Worm (Caenorhabditis elegans) whole organism, L3 larva: ENCODE measurements around the gene skr-9.

Source experiments
- fos-1 ChIP-seq: fragments of 150-350 bp; optimal IDR thresholded peaks from 2 replicates; lab custom pipeline; 2014; ENCODE audit warnings: missing biosample characterization, missing genetic modification characterization
- lin-39 ChIP-seq: fragments of 150-350 bp; optimal IDR thresholded peaks from 2 replicates; lab custom pipeline; 2018; ENCODE audit warnings: missing biosample characterization, missing genetic modification reagents, missing genetic modification characterization
- mdl-1 ChIP-seq: fragments of 150-350 bp; optimal IDR thresholded peaks from 2 replicates; lab custom pipeline; 2014; ENCODE audit warnings: missing biosample characterization, missing genetic modification characterization
- nhr-23 ChIP-seq: fragments of 150-350 bp; optimal IDR thresholded peaks from 2 replicates; lab custom pipeline; 2014; ENCODE audit warnings: missing biosample characterization, missing genetic modification reagents, missing genetic modification characterization
- nhr-28 ChIP-seq: fragments of 150-350 bp; optimal IDR thresholded peaks from 2 replicates; lab custom pipeline; 2014; ENCODE audit warnings: missing biosample characterization, missing genetic modification characterization
- nhr-67 ChIP-seq: fragments of 150-350 bp; optimal IDR thresholded peaks from 2 replicates; lab custom pipeline; 2014; ENCODE audit warnings: missing biosample characterization, missing genetic modification characterization
- sea-2 ChIP-seq: fragments of 150-350 bp; sonication (generic microtip); optimal IDR thresholded peaks from 4 replicates; lab custom pipeline; 2014; ENCODE audit warnings: missing biosample characterization, missing genetic modification reagents, missing genetic modification characterization
- tbx-2 ChIP-seq: sonication (generic microtip); optimal IDR thresholded peaks from 2 replicates; lab custom pipeline; 2016; ENCODE audit warnings: mild to moderate bottlenecking, missing genetic modification characterization, missing compliant biosample characterization
- ztf-4 ChIP-seq: fragments of 150-350 bp; optimal IDR thresholded peaks from 2 replicates; lab custom pipeline; 2014; ENCODE audit warnings: missing biosample characterization, missing genetic modification characterization

ce11 chrIV:17166974-17167373 lies 3.6 kb downstream of the skr-9 start, which contains the start of gene skr-12:
- TF ChIP-seq tbx-2 (tag; lab: Kevin White, UChicago): no peak
- TF ChIP-seq nhr-23: no peak
- no peak for TF ChIP-seq mdl-1 (tag; lab: Kevin White, UChicago)
- no peak for TF ChIP-seq sea-2 (GFP tag; lab: Kevin White, UChicago)
- no peak for TF ChIP-seq lin-39 (tag; lab: Kevin White, UChicago)
- TF ChIP-seq ztf-4 (tag; lab: Kevin White, UChicago): no peak
- no peak for TF ChIP-seq nhr-28 (tag; lab: Kevin White, UChicago)
- TF ChIP-seq nhr-67 (tag; lab: Kevin White, UChicago): no peak
- no peak for TF ChIP-seq fos-1 (tag; lab: Kevin White, UChicago)
